Fruit fly (Drosophila melanogaster): ENCODE results near the gene Ptip.

Gene Ptip

DNA sequence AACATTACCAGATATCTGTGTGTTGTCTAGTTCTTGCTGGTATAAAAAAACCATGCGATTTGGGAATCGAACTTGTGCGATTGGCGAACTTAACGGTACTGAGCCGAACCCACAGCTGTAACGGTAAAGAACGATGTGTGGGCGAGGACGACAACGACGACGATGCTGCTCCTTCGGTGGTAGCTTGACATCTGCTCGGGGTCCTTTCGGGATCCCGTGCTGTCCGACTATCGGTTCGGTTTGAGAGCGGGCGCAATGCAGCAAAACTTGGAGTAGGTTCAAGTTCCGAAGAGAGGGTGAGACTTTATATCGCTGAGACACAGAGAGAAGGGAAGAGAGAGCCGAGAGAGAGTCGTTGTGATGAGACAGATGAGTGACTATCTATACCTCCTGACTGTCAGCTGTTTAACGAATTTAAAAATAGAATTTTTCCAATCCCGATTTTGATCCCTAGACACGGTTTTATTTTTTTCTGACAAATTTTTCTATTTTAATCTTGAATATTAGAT lies 35.6 kb downstream of the Ptip start, which contains the start of gene CG17364 (continued):
- no peak for TF ChIP-seq CG34422 (GFP tag; IDR thresholded peaks at IDR 0.05)
- TF ChIP-seq CG12744 (GFP tag; optimal IDR thresholded peaks at IDR 0.05): no peak
- no peak for TF ChIP-seq CG4730 (GFP tag; IDR thresholded peaks at IDR 0.05)
- no peak for TF ChIP-seq Doc2 (GFP tag; IDR thresholded peaks at IDR 0.05)
- TF ChIP-seq CG7357 (GFP tag; IDR thresholded peaks at IDR 0.05): no peak
- no peak for TF ChIP-seq CG4404 (GFP tag; IDR thresholded peaks at IDR 0.05)
- no peak for TF ChIP-seq fd64A (GFP tag; optimal IDR thresholded peaks at IDR 0.05)
- no peak for TF ChIP-seq Meics (GFP tag; optimal IDR thresholded peaks at IDR 0.05)
- TF ChIP-seq unc-4 (GFP tag; IDR thresholded peaks at IDR 0.05; ENCODE audit: partially characterized antibody): no peak
- TF ChIP-seq CG6765 (GFP tag; optimal IDR thresholded peaks at IDR 0.05): no peak
- TF ChIP-seq twi (tag; optimal IDR thresholded peaks at IDR 0.05): no peak
- TF ChIP-seq CG18599 (GFP tag; optimal IDR thresholded peaks at IDR 0.05): peak; percentile 10
- no peak for TF ChIP-seq ssp (GFP tag; IDR thresholded peaks at IDR 0.05)
- no peak for TF ChIP-seq CG9437 (GFP tag; optimal IDR thresholded peaks at IDR 0.05)
- TF ChIP-seq Oaz (GFP tag; IDR thresholded peaks at IDR 0.05): no peak
- peak; percentile 69 to 72 for TF ChIP-seq Trl (optimal IDR thresholded peaks at IDR 0.05)
- no peak for TF ChIP-seq Trl (GFP tag; optimal IDR thresholded peaks at IDR 0.05)
- TF ChIP-seq yki (optimal IDR thresholded peaks at IDR 0.05): peak; percentile 17
- TF ChIP-seq Deaf1 (tag; optimal IDR thresholded peaks at IDR 0.05): peak; percentile 96
- TF ChIP-seq Hmx (GFP tag; optimal IDR thresholded peaks at IDR 0.05): no peak
- TF ChIP-seq vfl (GFP tag; optimal IDR thresholded peaks at IDR 0.05): no peak
- no peak for TF ChIP-seq Neu2 (GFP tag; optimal IDR thresholded peaks at IDR 0.05; ENCODE audit: borderline replicate concordance)
- no peak for TF ChIP-seq CG17829 (tag; optimal IDR thresholded peaks at IDR 0.05)
- no peak for TF ChIP-seq CG15479 (GFP tag; optimal IDR thresholded peaks at IDR 0.05)
- no peak for TF ChIP-seq CG30431 (GFP tag; optimal IDR thresholded peaks at IDR 0.05)
- TF ChIP-seq D (optimal IDR thresholded peaks at IDR 0.05): no peak
- no peak for TF ChIP-seq D (GFP tag; optimal IDR thresholded peaks at IDR 0.05)
- TF ChIP-seq CG1602 (GFP tag; optimal IDR thresholded peaks at IDR 0.05): no peak
- TF ChIP-seq CG15514 (GFP tag; optimal IDR thresholded peaks at IDR 0.05): no peak
- TF ChIP-seq zfh1 (GFP tag; IDR thresholded peaks at IDR 0.05): 0 out of 3 replicates have a peak, but pooled peaks have one; percentile 9
- no peak for TF ChIP-seq fd102C (GFP tag; optimal IDR thresholded peaks at IDR 0.05)
- TF ChIP-seq Lpt (GFP tag; optimal IDR thresholded peaks at IDR 0.05): no peak
- no peak for TF ChIP-seq CG17328 (GFP tag; IDR thresholded peaks at IDR 0.05)
- no peak for TF ChIP-seq tio (GFP tag; optimal IDR thresholded peaks at IDR 0.05)
- no peak for TF ChIP-seq her (GFP tag; optimal IDR thresholded peaks at IDR 0.05)
- TF ChIP-seq CG16813 (GFP tag; IDR thresholded peaks at IDR 0.05; ENCODE audit: partially characterized antibody): no peak
- TF ChIP-seq CG12236 (GFP tag; optimal IDR thresholded peaks at IDR 0.05): no peak
- TF ChIP-seq HLH54F (GFP tag; optimal IDR thresholded peaks at IDR 0.05): no peak
- peak; percentile 8 for TF ChIP-seq CG13894 (tag; optimal IDR thresholded peaks at IDR 0.05)
- no peak for TF ChIP-seq Bteb2 (GFP tag; optimal IDR thresholded peaks at IDR 0.05)
- TF ChIP-seq BEAF-32 (GFP tag; optimal IDR thresholded peaks at IDR 0.05): no peak
- 0 out of 4 replicates have a peak, but pooled peaks have one; percentile 48 for TF ChIP-seq chinmo (GFP tag; IDR thresholded peaks at IDR 0.05; ENCODE audit: partially characterized antibody)
- 0 out of 3 replicates have a peak, but pooled peaks have one; percentile 26 for TF ChIP-seq ci (GFP tag; IDR thresholded peaks at IDR 0.05)
- TF ChIP-seq CG13296 (GFP tag; optimal IDR thresholded peaks at IDR 0.05): no peak
